2 worm cellular contexts compared by ENCODE assay signal in the genomic region with DNA sequence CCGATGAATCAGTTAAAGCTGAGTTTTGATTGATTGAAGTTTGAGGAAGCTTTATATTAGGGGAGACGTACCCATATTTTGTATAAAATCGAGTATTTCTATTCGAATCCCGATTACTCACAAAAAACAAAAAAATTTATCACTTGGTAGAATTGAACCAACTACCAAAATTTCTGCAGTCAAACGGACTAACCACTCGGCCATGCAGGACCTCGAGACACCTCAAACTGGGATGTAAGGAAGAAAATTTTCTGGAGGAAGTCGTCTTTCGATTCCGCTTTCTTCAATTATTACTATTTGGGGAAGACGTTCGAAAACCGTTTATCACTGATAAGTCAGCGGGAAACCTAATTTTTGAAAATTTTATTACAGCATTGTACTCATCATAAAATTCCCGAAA.
A peak's percentile ranks its signal among the peaks of the same experiment; 100 is the strongest.
TF ChIP-seq lines count a peak whose summit lies in the region.
"Not testable (repeated sequence)": the region's sequence is repeated elsewhere in the genome, so short reads cannot be mapped to it uniquely, and the experiment has no call there.

No protein-coding gene starts in this region.

TF ChIP-seq in whole organism, L4 larva, 104 proteins besides CTCF, POLR2A, EP300 and RAD21:
- TF ChIP-seq lim-7 (GFP tag; IDR thresholded peaks at IDR 0.05; lab: Robert Waterston, UW) (peak; percentile 54; the same call in 1 of the 2 replicates), vab-7 (GFP tag; IDR thresholded peaks at IDR 0.05; lab: Robert Waterston, UW) (0 out of 2 replicates have a peak, but pooled peaks have one; percentile 12), snpc-1.2 (GFP tag; IDR thresholded peaks at IDR 0.05; lab: Robert Waterston, UW) (peak; percentile 90), lin-38 (GFP tag; IDR thresholded peaks at IDR 0.05; lab: Robert Waterston, UW) (peak; percentile 21; the same call in 1 of the 2 replicates)

TF ChIP-seq in whole organism, young adult, 124 proteins besides CTCF, POLR2A, EP300 and RAD21:
- TF ChIP-seq hmg-1.2 (GFP tag; IDR thresholded peaks at IDR 0.05; lab: Robert Waterston, UW) (peak; percentile 9; the same call in 1 of the 2 replicates), tbp1 (GFP tag; optimal IDR thresholded peaks at IDR 0.05; lab: Kevin White, UChicago) (peak; percentile 81), lin-26 (GFP tag; IDR thresholded peaks at IDR 0.05; lab: Robert Waterston, UW) (peak; percentile 65), rpc-1 (tag; optimal IDR thresholded peaks at IDR 0.05; lab: Kevin White, UChicago) (peak; percentile 47), snpc-4 (tag; optimal IDR thresholded peaks at IDR 0.05; lab: Kevin White, UChicago) (peak in 1 of 4 experiments; percentile 61), attf-6 (GFP tag; IDR thresholded peaks at IDR 0.05; lab: Robert Waterston, UW) (peak; percentile 87)
- not testable (repeated sequence) for TF ChIP-seq rpc-1 (optimal IDR thresholded peaks at IDR 0.05; lab: Kevin White, UChicago); snpc-4 (GFP tag; optimal IDR thresholded peaks at IDR 0.05; lab: Kevin White, UChicago)
